Fruit fly (Drosophila melanogaster) whole organism, embryonic: ENCODE results near the gene Ir75d.
A peak's percentile ranks its signal among the peaks of the same experiment; 100 is the strongest.

Experiments used
- Aef1 ChIP-seq: fragments of 200-800 bp; sonication (Bioruptor generic); IDR thresholded peaks from 3 replicates; pipeline ENCODE4 v1.3.6; 2022; ENCODE audit warnings: missing biosample characterization, missing genetic modification characterization
- CG10321 ChIP-seq: fragments of 200-800 bp; sonication (Bioruptor generic); IDR thresholded peaks from 2 replicates; pipeline ENCODE4 v1.3.6; 2022; ENCODE audit warnings: missing biosample characterization, missing genetic modification characterization
- CG10959 ChIP-seq: fragments of 200-800 bp; sonication (Bioruptor generic); IDR thresholded peaks from 2 replicates; pipeline ENCODE4 v1.3.6; 2022; ENCODE audit warnings: missing biosample characterization, missing genetic modification characterization
- CG11456 ChIP-seq: fragments of 200-800 bp; sonication (Bioruptor generic); IDR thresholded peaks from 3 replicates; pipeline ENCODE4 v1.3.6; 2022; ENCODE audit warnings: missing biosample characterization, missing genetic modification characterization
- CG12744 ChIP-seq: fragments of 200-800 bp; sonication (Bioruptor generic); optimal IDR thresholded peaks from 2 replicates; lab custom pipeline; 2016; ENCODE audit warnings: missing biosample characterization, missing genetic modification characterization
- CG13624 ChIP-seq: fragments of 200-800 bp; sonication (Bioruptor generic); optimal IDR thresholded peaks from 2 replicates; lab custom pipeline; 2016; ENCODE audit warnings: missing biosample characterization, missing genetic modification characterization
- CG14860 ChIP-seq: fragments of 200-800 bp; sonication (Bioruptor generic); IDR thresholded peaks from 3 replicates; pipeline ENCODE4 v1.3.6; 2022; ENCODE audit warnings: missing biosample characterization, missing genetic modification characterization; ENCODE audit not compliant: partially characterized antibody
- CG1832 ChIP-seq: fragments of 200-800 bp; sonication (Bioruptor generic); optimal IDR thresholded peaks from 2 replicates; lab custom pipeline; 2017; ENCODE audit warnings: missing biosample characterization, mild to moderate bottlenecking, missing genetic modification characterization, inconsistent platforms
- CG31388 ChIP-seq: fragments of 200-800 bp; sonication (Bioruptor generic); optimal IDR thresholded peaks from 2 replicates; lab custom pipeline; 2016; ENCODE audit warnings: missing biosample characterization, missing genetic modification characterization
- CG6791 ChIP-seq: fragments of 200-800 bp; sonication (Bioruptor generic); IDR thresholded peaks from 3 replicates; pipeline ENCODE4 v1.3.6; 2022; ENCODE audit warnings: missing biosample characterization, missing genetic modification characterization; ENCODE audit not compliant: partially characterized antibody
- CG7271 ChIP-seq: fragments of 200-800 bp; sonication (Bioruptor generic); optimal IDR thresholded peaks from 2 replicates; lab custom pipeline; 2018; ENCODE audit warnings: missing biosample characterization, mild to moderate bottlenecking, missing genetic modification characterization, moderate library complexity
- CG7556 ChIP-seq: fragments of 200-800 bp; sonication (Bioruptor generic); optimal IDR thresholded peaks from 2 replicates; lab custom pipeline; 2017; ENCODE audit warnings: missing biosample characterization, mild to moderate bottlenecking, missing genetic modification characterization
- CG8478 ChIP-seq: fragments of >200 bp; optimal IDR thresholded peaks from 2 replicates; lab custom pipeline; 2018
- CG8924 ChIP-seq: fragments of 200-800 bp; optimal IDR thresholded peaks from 3 replicates; lab custom pipeline; 2019; ENCODE audit warnings: missing biosample characterization, mild to moderate bottlenecking, missing genetic modification characterization, moderate library complexity
- CG9215 ChIP-seq: fragments of 200-800 bp; sonication (Bioruptor generic); IDR thresholded peaks from 2 replicates; pipeline ENCODE4 v1.3.6; 2022; ENCODE audit warnings: missing biosample characterization, missing genetic modification characterization
- CG9437 ChIP-seq: fragments of 200-800 bp; sonication (Bioruptor generic); optimal IDR thresholded peaks from 2 replicates; lab custom pipeline; 2018; ENCODE audit warnings: missing biosample characterization, mild to moderate bottlenecking, missing genetic modification characterization
- D ChIP-seq, 2 experiments: fragments of 200-800 bp in 1 of 2; fragments of >200 bp in 1 of 2; sonication (Bioruptor generic) in 1 of 2; optimal IDR thresholded peaks; 2 replicates in 1 of 2; 3 replicates in 1 of 2; lab custom pipeline; 2017; ENCODE audit warnings: mild to moderate bottlenecking in 1 of 2, missing biosample characterization in 1 of 2, missing genetic modification characterization in 1 of 2, missing genetic modification reagents in 1 of 2
- Doc3 ChIP-seq: fragments of 200-800 bp; sonication (Bioruptor generic); IDR thresholded peaks from 3 replicates; pipeline ENCODE4 v1.3.6; 2022; ENCODE audit warnings: missing biosample characterization, missing genetic modification characterization; ENCODE audit not compliant: partially characterized antibody
- Dref ChIP-seq: fragments of 200-800 bp; sonication (Bioruptor generic); IDR thresholded peaks from 2 replicates; pipeline ENCODE4 v1.3.6; 2022; ENCODE audit warnings: missing biosample characterization, missing genetic modification characterization
- GATAe ChIP-seq: fragments of 200-800 bp; sonication (Bioruptor generic); conservative IDR thresholded peaks from 2 replicates; pipeline ENCODE4 v1.3.6; 2022; ENCODE audit warnings: missing biosample characterization, missing genetic modification characterization
- Hr3 ChIP-seq: fragments of 200-800 bp; sonication (Bioruptor generic); optimal IDR thresholded peaks from 3 replicates; lab custom pipeline; 2016; ENCODE audit warnings: missing biosample characterization, missing genetic modification characterization
- Hsf ChIP-seq: fragments of 200-800 bp; sonication (Bioruptor generic); optimal IDR thresholded peaks from 3 replicates; lab custom pipeline; 2016; ENCODE audit warnings: missing biosample characterization, missing genetic modification characterization
- Kr ChIP-seq: fragments of 200-800 bp; sonication (Bioruptor generic); optimal IDR thresholded peaks from 2 replicates; lab custom pipeline; 2017; ENCODE audit warnings: missing biosample characterization, mild to moderate bottlenecking, missing genetic modification characterization
- Lpt ChIP-seq: fragments of >200 bp; optimal IDR thresholded peaks from 2 replicates; lab custom pipeline; 2018; ENCODE audit warnings: missing biosample characterization, missing genetic modification characterization
- Med ChIP-seq: fragments of 200-800 bp; sonication (Bioruptor generic); peaks from one replicate; lab custom pipeline; 2016; ENCODE audit warnings: missing biosample characterization, missing genetic modification characterization, mild to moderate bottlenecking, inconsistent platforms, moderate library complexity
- NFAT ChIP-seq: fragments of 200-800 bp; sonication (Bioruptor generic); IDR thresholded peaks from 2 replicates; pipeline ENCODE4 v1.3.6; 2022; ENCODE audit warnings: missing biosample characterization, missing genetic modification characterization
- NfI ChIP-seq: fragments of 200-800 bp; sonication (Bioruptor generic); optimal IDR thresholded peaks from 3 replicates; lab custom pipeline; 2018; ENCODE audit warnings: missing biosample characterization, mild to moderate bottlenecking, missing genetic modification characterization, moderate library complexity
- Sox102F ChIP-seq: fragments of 200-800 bp; sonication (Bioruptor generic); optimal IDR thresholded peaks from 2 replicates; lab custom pipeline; 2018; ENCODE audit warnings: missing biosample characterization, mild to moderate bottlenecking, missing genetic modification characterization, moderate library complexity
- Ssrp ChIP-seq: fragments of 200-800 bp; sonication (Bioruptor generic); optimal IDR thresholded peaks from 2 replicates; lab custom pipeline; 2018; ENCODE audit warnings: missing biosample characterization, mild to moderate bottlenecking, missing genetic modification characterization, moderate library complexity
- bab2 ChIP-seq: fragments of 200-800 bp; sonication (Bioruptor generic); optimal IDR thresholded peaks from 2 replicates; lab custom pipeline; 2016; ENCODE audit warnings: missing biosample characterization, missing genetic modification characterization
- bigmax ChIP-seq: fragments of 200-800 bp; sonication (Bioruptor generic); optimal IDR thresholded peaks from 2 replicates; lab custom pipeline; 2018; ENCODE audit warnings: missing biosample characterization, mild to moderate bottlenecking, missing genetic modification characterization
- bowl ChIP-seq: fragments of 200-800 bp; sonication (Bioruptor generic); IDR thresholded peaks from 2 replicates; pipeline ENCODE4 v1.3.6; 2022; ENCODE audit warnings: missing biosample characterization, missing genetic modification characterization
- ci ChIP-seq: fragments of 200-800 bp; sonication (Bioruptor generic); IDR thresholded peaks from 3 replicates; pipeline ENCODE4 v1.3.6; 2022; ENCODE audit warnings: missing biosample characterization, missing genetic modification characterization
- corto ChIP-seq: fragments of 200-800 bp; sonication (Bioruptor generic); optimal IDR thresholded peaks from 2 replicates; lab custom pipeline; 2016; ENCODE audit warnings: missing biosample characterization, mild to moderate bottlenecking, missing genetic modification characterization, moderate library complexity
- croc ChIP-seq: fragments of 200-800 bp; sonication (Bioruptor generic); conservative IDR thresholded peaks from 3 replicates; pipeline ENCODE4 v1.3.6; 2022; ENCODE audit warnings: missing biosample characterization, missing genetic modification characterization
- dysf ChIP-seq: fragments of 200-800 bp; sonication (Bioruptor generic); IDR thresholded peaks from 3 replicates; pipeline ENCODE4 v1.3.6; 2022; ENCODE audit warnings: missing biosample characterization, missing genetic modification characterization
- gt ChIP-seq: fragments of 200-800 bp; sonication (Bioruptor generic); IDR thresholded peaks from 2 replicates; pipeline ENCODE4 v1.3.6; 2022; ENCODE audit warnings: missing biosample characterization, missing genetic modification characterization
- kni ChIP-seq: fragments of 200-800 bp; sonication (Bioruptor generic); optimal IDR thresholded peaks from 3 replicates; lab custom pipeline; 2017; ENCODE audit warnings: mild to moderate bottlenecking, missing biosample characterization, missing genetic modification reagents, missing genetic modification characterization
- lab ChIP-seq: fragments of 200-800 bp; sonication (Bioruptor generic); optimal IDR thresholded peaks from 3 replicates; lab custom pipeline; 2017; ENCODE audit warnings: missing biosample characterization, missing genetic modification characterization, mild to moderate bottlenecking, moderate library complexity, missing genetic modification reagents
- lbe ChIP-seq: fragments of 200-800 bp; sonication (Bioruptor generic); optimal IDR thresholded peaks from 2 replicates; lab custom pipeline; 2016; ENCODE audit warnings: missing biosample characterization, mild to moderate bottlenecking, missing genetic modification characterization
- odd ChIP-seq: fragments of 200-800 bp; sonication (Bioruptor generic); optimal IDR thresholded peaks from 2 replicates; lab custom pipeline; 2017; ENCODE audit warnings: missing biosample characterization, mild to moderate bottlenecking, missing genetic modification characterization
- pan ChIP-seq, 4 experiments: fragments of >200 bp in 3 of 4; fragments of 200-800 bp in 1 of 4; sonication (Bioruptor generic) in 1 of 4; optimal IDR thresholded peaks in 3 of 4; IDR thresholded peaks in 1 of 4; 2 replicates each; pipeline versions ENCODE4 v1.3.6 to Lab custom; 2017 to 2022; ENCODE audit warnings: missing biosample characterization in 2 of 4, missing genetic modification characterization in 2 of 4, mixed read lengths in 1 of 4
- pzg ChIP-seq: fragments of 200-800 bp; sonication (Bioruptor generic); optimal IDR thresholded peaks from 3 replicates; lab custom pipeline; 2018; ENCODE audit warnings: missing biosample characterization, mild to moderate bottlenecking, missing genetic modification characterization, moderate library complexity
- repo ChIP-seq: fragments of 200-800 bp; sonication (Bioruptor generic); optimal IDR thresholded peaks from 2 replicates; lab custom pipeline; 2016; ENCODE audit warnings: missing biosample characterization, missing genetic modification characterization
- slou ChIP-seq: fragments of 200-800 bp; sonication (Bioruptor generic); optimal IDR thresholded peaks from 3 replicates; lab custom pipeline; 2016; ENCODE audit warnings: missing biosample characterization, missing genetic modification characterization
- stwl ChIP-seq: fragments of 200-800 bp; sonication (Bioruptor generic); optimal IDR thresholded peaks from 3 replicates; lab custom pipeline; 2018; ENCODE audit warnings: missing biosample characterization, mild to moderate bottlenecking, missing genetic modification characterization, moderate library complexity
- wdn ChIP-seq: fragments of 200-800 bp; sonication (Bioruptor generic); IDR thresholded peaks from 2 replicates; pipeline ENCODE4 v1.3.6; 2022; ENCODE audit warnings: missing biosample characterization, missing genetic modification characterization
- z ChIP-seq: fragments of 200-800 bp; sonication (Bioruptor generic); IDR thresholded peaks from 3 replicates; pipeline ENCODE4 v1.3.6; 2022; ENCODE audit warnings: missing biosample characterization, missing genetic modification characterization
- zfh1 ChIP-seq: fragments of 200-800 bp; sonication (Bioruptor generic); IDR thresholded peaks from 3 replicates; pipeline ENCODE4 v1.3.6; 2022; ENCODE audit warnings: missing biosample characterization, missing genetic modification characterization

Gene Ir75d

DNA sequence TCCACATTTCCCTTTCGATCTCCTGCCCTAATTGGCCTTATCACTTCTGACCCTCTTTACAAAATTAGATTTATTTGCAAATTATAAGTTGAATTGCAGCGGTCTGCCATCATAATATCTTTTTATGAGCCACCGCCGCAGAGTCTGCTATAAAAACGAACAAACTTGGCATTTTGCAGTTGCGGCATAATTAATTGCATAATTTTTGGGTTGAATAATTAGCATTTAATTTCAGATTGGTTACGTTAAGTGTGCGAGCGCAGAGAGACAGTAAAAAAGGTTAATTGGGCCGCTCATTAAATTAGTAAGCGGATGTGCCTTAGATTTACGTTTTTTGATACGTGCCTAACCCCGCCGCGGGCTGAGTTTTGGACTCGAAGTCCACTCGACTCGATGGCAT is 38.2 kb upstream of the Ir75d start (continued):
- TF ChIP-seq z (GFP tag; lab: Robert Waterston, UW) (peak; percentile 47; the same call in 1 of the 3 replicates), kni (GFP tag; lab: Kevin White, UChicago) (no peak), slou (GFP tag; lab: Kevin White, UChicago) (no peak), D (optimal IDR thresholded peaks at IDR 0.05; lab: Kevin White, UChicago) (no peak), D (GFP tag; optimal IDR thresholded peaks at IDR 0.05; lab: Kevin White, UChicago) (no peak), CG12744 (GFP tag; lab: Kevin White, UChicago) (no peak), CG14860 (no peak), croc (GFP tag; lab: Robert Waterston, UW) (no peak), CG31388 (GFP tag; lab: Kevin White, UChicago) (no peak)

DNA sequence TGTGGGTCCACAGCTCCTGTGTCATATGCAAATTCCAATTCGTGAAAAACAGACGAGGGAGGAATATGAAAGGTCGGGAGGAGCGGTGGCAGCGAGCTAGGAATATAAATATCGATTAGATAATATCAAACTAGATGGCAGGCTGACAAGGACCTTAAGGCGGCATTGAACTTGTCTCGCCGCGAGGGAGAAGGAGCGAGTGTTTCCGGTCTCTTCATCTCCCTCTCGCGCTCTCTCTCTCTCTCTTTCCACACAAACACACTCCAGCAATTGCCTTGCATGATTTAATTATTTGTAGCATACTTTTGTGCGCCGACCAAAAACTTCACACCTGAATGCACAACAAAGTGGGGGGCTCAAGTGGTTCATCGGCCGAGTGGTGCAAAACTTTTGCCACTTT is 36.0 kb upstream of the Ir75d start:
- TF ChIP-seq bab2 (GFP tag; lab: Kevin White, UChicago) (no peak), pzg (GFP tag; lab: Kevin White, UChicago) (no peak), bigmax (GFP tag; lab: Kevin White, UChicago) (no peak), GATAe (no peak), NfI (GFP tag; lab: Kevin White, UChicago) (peak; percentile 4), CG10321 (GFP tag; lab: Robert Waterston, UW) (peak; percentile 54; the same call in 1 of the 2 replicates), CG8478 (no peak), z (GFP tag; lab: Robert Waterston, UW) (0 out of 3 replicates have a peak, but pooled peaks have one; percentile 17), Doc3 (GFP tag; lab: Robert Waterston, UW) (no peak), CG7271 (tag; lab: Kevin White, UChicago) (no peak), ci (GFP tag; lab: Robert Waterston, UW) (0 out of 3 replicates have a peak, but pooled peaks have one; percentile 32), Sox102F (GFP tag; lab: Kevin White, UChicago) (no peak), stwl (tag; lab: Kevin White, UChicago) (peak; percentile 32), Aef1 (GFP tag; lab: Robert Waterston, UW) (no peak), Lpt (GFP tag; lab: Kevin White, UChicago) (no peak), odd (no peak), pan (optimal IDR thresholded peaks at IDR 0.05; lab: Kevin White, UChicago) (no peak), pan (GFP tag; optimal IDR thresholded peaks at IDR 0.05 in 1 of 2, IDR thresholded peaks at IDR 0.05 in 1 of 2) (peak in 1 of 2 experiments; percentile 26), Hr3 (no peak), Med (GFP tag; lab: Kevin White, UChicago) (no peak), Kr (no peak), Dref (GFP tag; lab: Robert Waterston, UW) (no peak), CG13624 (GFP tag; lab: Kevin White, UChicago) (no peak), repo (GFP tag; lab: Kevin White, UChicago) (no peak), bowl (GFP tag; lab: Robert Waterston, UW) (no peak), CG11456 (0 out of 3 replicates have a peak, but pooled peaks have one; percentile 41), dysf (GFP tag; lab: Robert Waterston, UW) (0 out of 3 replicates have a peak, but pooled peaks have one; percentile 25), CG7556 (GFP tag; lab: Kevin White, UChicago) (no peak), Hsf (peak; percentile 0), CG14860 (no peak), NFAT (GFP tag; lab: Robert Waterston, UW) (no peak), corto (GFP tag; lab: Kevin White, UChicago) (no peak), zfh1 (GFP tag; lab: Robert Waterston, UW) (peak; percentile 48; the same call in 1 of the 3 replicates), lbe (GFP tag; lab: Kevin White, UChicago) (no peak), CG1832 (GFP tag; lab: Kevin White, UChicago) (peak; percentile 70), gt (GFP tag; lab: Robert Waterston, UW) (no peak), Ssrp (tag; lab: Kevin White, UChicago) (no peak), CG9437 (GFP tag; lab: Kevin White, UChicago) (no peak), lab (GFP tag; lab: Kevin White, UChicago) (peak; percentile 30), CG10959 (no peak), CG6791 (GFP tag; lab: Robert Waterston, UW) (no peak), CG9215 (GFP tag; lab: Robert Waterston, UW) (no peak), CG8924 (no peak), wdn (GFP tag; lab: Robert Waterston, UW) (no peak)
